Worm (Caenorhabditis elegans) whole organism, mixed stage, embryonic: ENCODE measurements around the gene C04H5.1.

Experiments
- blmp-1 ChIP-seq: fragments of 150-350 bp; optimal IDR thresholded peaks from 2 replicates; lab custom pipeline; 2014; ENCODE audit warnings: missing biosample characterization, missing genetic modification characterization
- cnd-1 ChIP-seq: fragments of 200-800 bp; sonication (Bioruptor generic); optimal IDR thresholded peaks from 2 replicates; lab custom pipeline; 2018; ENCODE audit warnings: mild to moderate bottlenecking, missing genetic modification characterization, missing compliant biosample characterization
- lin-13 ChIP-seq: fragments of 150-350 bp; optimal IDR thresholded peaks from 2 replicates; lab custom pipeline; 2014; ENCODE audit warnings: missing biosample characterization, missing genetic modification characterization
- lin-32 ChIP-seq: fragments of 200-800 bp; sonication (Bioruptor generic); optimal IDR thresholded peaks from 2 replicates; lab custom pipeline; 2018; ENCODE audit warnings: mild to moderate bottlenecking, missing genetic modification characterization, missing compliant biosample characterization
- lsy-2 ChIP-seq: fragments of 150-350 bp; optimal IDR thresholded peaks from 2 replicates; lab custom pipeline; 2014; ENCODE audit warnings: missing biosample characterization, missing genetic modification characterization
- mep-1 ChIP-seq: fragments of 150-350 bp; optimal IDR thresholded peaks from 2 replicates; lab custom pipeline; 2017; ENCODE audit warnings: missing biosample characterization, missing genetic modification reagents, missing genetic modification characterization, inconsistent platforms
- nhr-12 ChIP-seq: fragments of 150-350 bp; optimal IDR thresholded peaks from 2 replicates; lab custom pipeline; 2014; ENCODE audit warnings: missing biosample characterization, missing genetic modification characterization
- pha-4 ChIP-seq: fragments of 150-350 bp; optimal IDR thresholded peaks from 2 replicates; lab custom pipeline; 2018; ENCODE audit warnings: missing biosample characterization, missing genetic modification reagents, missing genetic modification characterization
- sptf-1 ChIP-seq: sonication (generic microtip); optimal IDR thresholded peaks from 2 replicates; lab custom pipeline; 2017; ENCODE audit warnings: mild to moderate bottlenecking, missing genetic modification characterization, moderate library complexity, missing compliant biosample characterization
- unc-120 ChIP-seq: sonication (generic microtip); optimal IDR thresholded peaks from 2 replicates; lab custom pipeline; 2017; ENCODE audit warnings: missing genetic modification characterization, missing compliant biosample characterization; ENCODE audit not compliant: poor library complexity, severe bottlenecking

DNA sequence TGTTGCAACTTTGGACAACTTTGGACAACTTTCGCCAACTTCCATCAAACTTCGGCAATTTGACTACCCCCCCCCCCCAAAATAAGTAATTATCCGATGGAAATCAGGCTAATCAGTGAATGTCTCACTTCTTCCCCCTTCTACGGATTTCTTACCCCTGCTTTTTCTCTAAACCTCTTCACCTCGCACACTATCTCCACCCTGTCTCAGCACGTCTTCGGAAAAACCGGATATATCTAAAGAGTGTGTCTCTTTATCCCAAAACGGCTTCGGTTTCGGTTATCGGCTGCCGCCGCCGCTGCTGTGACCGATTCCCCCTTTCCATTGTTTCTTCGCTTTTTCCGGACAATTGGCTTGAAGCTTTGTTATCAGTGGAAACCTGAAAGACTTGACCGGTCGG, 33.7 kb downstream of the C04H5.1 start:
- TF ChIP-seq pha-4 (tag; lab: Kevin White, UChicago) (no peak), blmp-1 (tag; lab: Kevin White, UChicago) (no peak), lin-13 (tag; lab: Kevin White, UChicago) (no peak), mep-1 (tag; lab: Kevin White, UChicago) (no peak), unc-120 (tag; lab: Kevin White, UChicago) (no peak), lsy-2 (tag; lab: Kevin White, UChicago) (no peak), cnd-1 (tag; lab: Kevin White, UChicago) (no peak), sptf-1 (tag; lab: Kevin White, UChicago) (no peak), lin-32 (no peak), nhr-12 (tag; lab: Kevin White, UChicago) (no peak)
